Fruit fly (Drosophila melanogaster) Kc167 (cell line): ENCODE measurements around the gene CG13775.

Experiments
- Myc ChIP-seq: fragments of >200 bp; optimal IDR thresholded peaks from 2 replicates; lab custom pipeline; 2017; ENCODE audit warnings: missing external identifiers
- Sin3A ChIP-seq: fragments of >200 bp; optimal IDR thresholded peaks from 2 replicates; lab custom pipeline; 2018; ENCODE audit warnings: missing external identifiers
- h ChIP-seq: fragments of >200 bp; optimal IDR thresholded peaks from 3 replicates; lab custom pipeline; 2018; ENCODE audit warnings: missing external identifiers
- insv ChIP-seq: fragments of >200 bp; optimal IDR thresholded peaks from 3 replicates; lab custom pipeline; 2018; ENCODE audit warnings: missing external identifiers
- psq ChIP-seq: fragments of >200 bp; optimal IDR thresholded peaks from 2 replicates; lab custom pipeline; 2017; ENCODE audit warnings: missing external identifiers
- ttk ChIP-seq: sonication (Bioruptor generic); optimal IDR thresholded peaks from 2 replicates; lab custom pipeline; 2017; ENCODE audit warnings: missing external identifiers

The CG13775 gene

dm6 chr2L:6956725-6957124 is at the start of gene CG13775, which contains the start of gene CG3430:
CG13775 (minus strand) TSS chr2L:6956950.
CG3430 (plus strand) TSS chr2L:6957008.
- no peak for TF ChIP-seq insv (lab: Kevin White, UChicago)
- no peak for TF ChIP-seq h (lab: Kevin White, UChicago)
- TF ChIP-seq Sin3A (lab: Kevin White, UChicago) = no peak

- TF ChIP-seq Myc (lab: Kevin White, UChicago) (no peak), h (lab: Kevin White, UChicago) (no peak), insv (lab: Kevin White, UChicago) (no peak), ttk (no peak), Sin3A (lab: Kevin White, UChicago) (no peak), psq (no peak)
Measured at dm6 chr2L:7005489-7005888, 48.7 kb upstream of the CG13775 start.

- TF ChIP-seq psq (no peak), ttk (no peak), Myc (lab: Kevin White, UChicago) (no peak)
Measured at dm6 chr2L:7004304-7004703, 47.6 kb upstream of the CG13775 start.

- no peak for TF ChIP-seq ttk
- TF ChIP-seq Myc (lab: Kevin White, UChicago) = no peak
- no peak for TF ChIP-seq h (lab: Kevin White, UChicago)
- no peak for TF ChIP-seq psq
- no peak for TF ChIP-seq insv (lab: Kevin White, UChicago)
- TF ChIP-seq Sin3A (lab: Kevin White, UChicago) = no peak
Measured at dm6 chr2L:6998736-6999135, 42.0 kb upstream of the CG13775 start.

dm6 chr2L:6991085-6991484 is 34.3 kb upstream of the CG13775 start:
- TF ChIP-seq Sin3A (lab: Kevin White, UChicago) (no peak), h (lab: Kevin White, UChicago) (no peak), ttk (no peak), psq (no peak), insv (lab: Kevin White, UChicago) (no peak), Myc (lab: Kevin White, UChicago) (no peak)

dm6 chr2L:6971597-6972036 is 14.9 kb upstream of the CG13775 start, which contains the start of gene snRNP-U1-70K:
snRNP-U1-70K (minus strand) TSS chr2L:6971737.
- TF ChIP-seq Sin3A (lab: Kevin White, UChicago) (no peak), ttk (no peak), Myc (lab: Kevin White, UChicago) (no peak), insv (lab: Kevin White, UChicago) (no peak), h (lab: Kevin White, UChicago) (no peak), psq (no peak)

- no peak for TF ChIP-seq h (lab: Kevin White, UChicago)
- TF ChIP-seq psq = no peak
- TF ChIP-seq Sin3A (lab: Kevin White, UChicago) = no peak
- peak; percentile 93 for TF ChIP-seq ttk
- no peak for TF ChIP-seq insv (lab: Kevin White, UChicago)
- TF ChIP-seq Myc (lab: Kevin White, UChicago) = no peak
Measured at dm6 chr2L:6970813-6971212, 14.1 kb upstream of the CG13775 start.

- TF ChIP-seq h (lab: Kevin White, UChicago) = no peak
- TF ChIP-seq Sin3A (lab: Kevin White, UChicago) = no peak
- no peak for TF ChIP-seq ttk
- TF ChIP-seq Myc (lab: Kevin White, UChicago) = no peak
- no peak for TF ChIP-seq psq
- TF ChIP-seq insv (lab: Kevin White, UChicago) = no peak
Measured at dm6 chr2L:6968013-6968517, 11.3 kb upstream of the CG13775 start.

dm6 chr2L:6967422-6968012 is 10.8 kb upstream of the CG13775 start, which contains the start of gene Sumo:
Sumo (minus strand) TSS chr2L:6967644.
- TF ChIP-seq ttk = no peak
- TF ChIP-seq h (lab: Kevin White, UChicago) = no peak
- no peak for TF ChIP-seq insv (lab: Kevin White, UChicago)
- no peak for TF ChIP-seq Myc (lab: Kevin White, UChicago)
- TF ChIP-seq Sin3A (lab: Kevin White, UChicago) = no peak
- no peak for TF ChIP-seq psq

dm6 chr2L:6966309-6966708 is 9.6 kb upstream of the CG13775 start:
- TF ChIP-seq Myc (lab: Kevin White, UChicago) (no peak), h (lab: Kevin White, UChicago) (no peak), Sin3A (lab: Kevin White, UChicago) (no peak), psq (no peak), ttk (no peak), insv (lab: Kevin White, UChicago) (no peak)

- TF ChIP-seq ttk (peak; percentile 17), insv (lab: Kevin White, UChicago) (no peak), psq (no peak), Myc (lab: Kevin White, UChicago) (no peak), h (lab: Kevin White, UChicago) (no peak)
Measured at dm6 chr2L:6964632-6965031, 7.9 kb upstream of the CG13775 start.

dm6 chr2L:6964022-6964434 is 7.3 kb upstream of the CG13775 start, which contains the start of the genes sip2 and Coprox:
sip2 (minus strand) TSS chr2L:6964074.
Coprox (plus strand) TSS chr2L:6964421.
- TF ChIP-seq h (lab: Kevin White, UChicago) (no peak), psq (no peak), Sin3A (lab: Kevin White, UChicago) (no peak), ttk (no peak), insv (lab: Kevin White, UChicago) (no peak), Myc (lab: Kevin White, UChicago) (no peak)
